Worm (Caenorhabditis elegans) whole organism, L3 larva: Measurements from ENCODE around the gene zak-1.

Source experiments
- ZK546.5 ChIP-seq: sonication (generic microtip); optimal IDR thresholded peaks from 2 replicates; lab custom pipeline; 2017; ENCODE audit warnings: missing biosample characterization, missing genetic modification characterization
- ama-1 ChIP-seq: fragments of 150-350 bp; optimal IDR thresholded peaks from 2 replicates; lab custom pipeline; 2018
- ceh-28 ChIP-seq: fragments of 150-350 bp; optimal IDR thresholded peaks from 2 replicates; lab custom pipeline; 2014; ENCODE audit warnings: missing biosample characterization, missing genetic modification reagents, missing genetic modification characterization
- elt-2 ChIP-seq: sonication (generic microtip); optimal IDR thresholded peaks from 2 replicates; lab custom pipeline; 2016; ENCODE audit warnings: missing genetic modification reagents, mild to moderate bottlenecking, missing genetic modification characterization, missing compliant biosample characterization
- elt-3 ChIP-seq, 3 experiments: fragments of 150-350 bp in 1 of 3; sonication (generic microtip) in 2 of 3; optimal IDR thresholded peaks; 2 replicates in 2 of 3; 4 replicates in 1 of 3; lab custom pipeline; 2014 to 2017; ENCODE audit warnings: missing biosample characterization in 3 of 3, missing genetic modification characterization in 3 of 3
- lin-15B ChIP-seq: fragments of 150-350 bp; optimal IDR thresholded peaks from 2 replicates; lab custom pipeline; 2014; ENCODE audit warnings: missing biosample characterization, missing genetic modification characterization
- lin-39 ChIP-seq: fragments of 150-350 bp; optimal IDR thresholded peaks from 2 replicates; lab custom pipeline; 2018; ENCODE audit warnings: missing biosample characterization, missing genetic modification reagents, missing genetic modification characterization
- nhr-11 ChIP-seq: fragments of 150-350 bp; optimal IDR thresholded peaks from 2 replicates; lab custom pipeline; 2014; ENCODE audit warnings: missing biosample characterization, missing genetic modification characterization
- pha-4 ChIP-seq: fragments of 150-350 bp; optimal IDR thresholded peaks from 2 replicates; lab custom pipeline; 2014; ENCODE audit warnings: missing biosample characterization, missing genetic modification reagents, missing genetic modification characterization
- ztf-4 ChIP-seq: fragments of 150-350 bp; optimal IDR thresholded peaks from 2 replicates; lab custom pipeline; 2014; ENCODE audit warnings: missing biosample characterization, missing genetic modification characterization

ce11 chrIII:6881745-6882144 is 25.1 kb upstream of the zak-1 start:
- no peak for TF ChIP-seq ama-1 (lab: Kevin White, UChicago)
- TF ChIP-seq nhr-11 (tag; lab: Kevin White, UChicago): no peak
- no peak for TF ChIP-seq elt-2
- TF ChIP-seq lin-15B (tag; lab: Kevin White, UChicago): no peak
- no peak for TF ChIP-seq pha-4
- TF ChIP-seq ZK546.5 (tag; lab: Kevin White, UChicago): no peak
- no peak for TF ChIP-seq ztf-4 (tag; lab: Kevin White, UChicago)
- TF ChIP-seq ceh-28 (tag; lab: Kevin White, UChicago): no peak
- TF ChIP-seq lin-39 (tag; lab: Kevin White, UChicago): no peak
- no peak for TF ChIP-seq elt-3 (tag; optimal IDR thresholded peaks at IDR 0.05; lab: Kevin White, UChicago)
